Worm (Caenorhabditis elegans) whole organism, young adult: ENCODE data around the gene dib-1.
"Not testable (repeated sequence)": the region's sequence is repeated elsewhere in the genome, so short reads cannot be mapped to it uniquely, and the experiment has no call there.

ENCODE experiments used
- C06A6.2 ChIP-seq: fragments of 200-800 bp; sonication (Bioruptor generic); conservative IDR thresholded peaks from 2 replicates; pipeline ENCODE4 v1.3.6; 2022; ENCODE audit warnings: missing genetic modification characterization, missing compliant biosample characterization
- D2030.7 ChIP-seq: fragments of 200-800 bp; sonication (Bioruptor generic); IDR thresholded peaks from 2 replicates; pipeline ENCODE4 v1.3.6; 2022; ENCODE audit warnings: missing genetic modification reagents, missing genetic modification characterization, missing compliant biosample characterization
- F22D6.2 ChIP-seq: sonication (generic microtip); optimal IDR thresholded peaks from 2 replicates; lab custom pipeline; 2016; ENCODE audit warnings: mild to moderate bottlenecking, missing genetic modification characterization, missing compliant biosample characterization
- F23B12.7 ChIP-seq: sonication (generic microtip); optimal IDR thresholded peaks from 2 replicates; lab custom pipeline; 2017; ENCODE audit warnings: missing genetic modification characterization, mild to moderate bottlenecking, missing compliant biosample characterization, antibody characterized with exemption, moderate library complexity; ENCODE audit not compliant: insufficient read depth
- F37B4.10 ChIP-seq: fragments of 200-800 bp; sonication (Bioruptor generic); IDR thresholded peaks from 2 replicates; pipeline ENCODE4 v1.3.6; 2022; ENCODE audit warnings: missing genetic modification characterization, missing compliant biosample characterization
- F49E8.2 ChIP-seq: sonication (generic microtip); optimal IDR thresholded peaks from 3 replicates; lab custom pipeline; 2017; ENCODE audit warnings: missing genetic modification characterization, mild to moderate bottlenecking, missing compliant biosample characterization, antibody characterized with exemption, moderate library complexity; ENCODE audit not compliant: insufficient read depth
- F57A8.1 ChIP-seq: fragments of 200-800 bp; sonication (Bioruptor generic); optimal IDR thresholded peaks from 2 replicates; lab custom pipeline; 2018; ENCODE audit warnings: mild to moderate bottlenecking, missing genetic modification characterization, moderate library complexity, missing compliant biosample characterization
- F57C9.4 ChIP-seq: sonication (generic microtip); optimal IDR thresholded peaks from 2 replicates; lab custom pipeline; 2017; ENCODE audit warnings: mild to moderate bottlenecking, missing genetic modification characterization, missing compliant biosample characterization
- K11D2.4 ChIP-seq: fragments of 200-800 bp; sonication (Bioruptor generic); IDR thresholded peaks from 2 replicates; pipeline ENCODE4 v1.3.6; 2022; ENCODE audit warnings: missing genetic modification reagents, missing genetic modification characterization, missing compliant biosample characterization
- Y53G8AR.9 ChIP-seq: fragments of 200-800 bp; sonication (Bioruptor generic); conservative IDR thresholded peaks from 2 replicates; pipeline ENCODE4 v1.3.6; 2022; ENCODE audit warnings: missing genetic modification reagents, missing genetic modification characterization, missing compliant biosample characterization
- Y67H2A.10 ChIP-seq: fragments of 200-800 bp; sonication (Bioruptor generic); conservative IDR thresholded peaks from 2 replicates; pipeline ENCODE4 v1.3.6; 2022; ENCODE audit warnings: missing genetic modification reagents, missing genetic modification characterization, missing compliant biosample characterization
- attf-5 ChIP-seq: fragments of 200-800 bp; sonication (Bioruptor generic); optimal IDR thresholded peaks from 2 replicates; lab custom pipeline; 2018; ENCODE audit warnings: mild to moderate bottlenecking, missing genetic modification characterization, missing compliant biosample characterization
- bed-2 ChIP-seq: fragments of 200-800 bp; sonication (Bioruptor generic); IDR thresholded peaks from 2 replicates; pipeline ENCODE4 v1.3.6; 2022; ENCODE audit warnings: missing genetic modification reagents, missing genetic modification characterization, missing compliant biosample characterization
- ccch-3 ChIP-seq: fragments of 200-800 bp; sonication (Bioruptor generic); optimal IDR thresholded peaks from 2 replicates; lab custom pipeline; 2018; ENCODE audit warnings: mild to moderate bottlenecking, missing genetic modification characterization, missing compliant biosample characterization
- cebp-2 ChIP-seq: fragments of 200-800 bp; sonication (Bioruptor generic); IDR thresholded peaks from 2 replicates; pipeline ENCODE4 v1.3.6; 2022; ENCODE audit warnings: missing genetic modification characterization, missing compliant biosample characterization
- ceh-79 ChIP-seq: sonication (generic microtip); optimal IDR thresholded peaks from 2 replicates; lab custom pipeline; 2017; ENCODE audit warnings: mild to moderate bottlenecking, missing genetic modification characterization, missing compliant biosample characterization
- dpl-1 ChIP-seq: fragments of 150-350 bp; optimal IDR thresholded peaks from 2 replicates; lab custom pipeline; 2014; ENCODE audit warnings: missing biosample characterization, missing genetic modification reagents, missing genetic modification characterization
- efl-1 ChIP-seq: fragments of 150-350 bp; optimal IDR thresholded peaks from 2 replicates; lab custom pipeline; 2014; ENCODE audit warnings: missing biosample characterization, missing genetic modification reagents, missing genetic modification characterization
- egl-18 ChIP-seq: fragments of 200-800 bp; sonication (Bioruptor generic); IDR thresholded peaks from 2 replicates; pipeline ENCODE4 v1.3.6; 2022; ENCODE audit warnings: missing genetic modification reagents, missing genetic modification characterization, missing compliant biosample characterization
- egl-44 ChIP-seq: fragments of 200-800 bp; sonication (Bioruptor generic); IDR thresholded peaks from 2 replicates; pipeline ENCODE4 v1.3.6; 2022; ENCODE audit warnings: missing genetic modification reagents, missing genetic modification characterization, missing compliant biosample characterization
- ets-4 ChIP-seq: fragments of 200-800 bp; sonication (Bioruptor generic); optimal IDR thresholded peaks from 2 replicates; lab custom pipeline; 2018; ENCODE audit warnings: mild to moderate bottlenecking, missing genetic modification characterization, missing compliant biosample characterization
- fkh-3 ChIP-seq: sonication (generic microtip); optimal IDR thresholded peaks from 2 replicates; lab custom pipeline; 2016; ENCODE audit warnings: mild to moderate bottlenecking, missing genetic modification characterization, missing compliant biosample characterization
- him-1 ChIP-seq: sonication (generic microtip); optimal IDR thresholded peaks from 2 replicates; lab custom pipeline; 2016; ENCODE audit warnings: missing genotype, missing genetic modification reagents, missing genetic modification characterization, missing compliant biosample characterization
- hlh-12 ChIP-seq: sonication (generic microtip); optimal IDR thresholded peaks from 2 replicates; lab custom pipeline; 2016; ENCODE audit warnings: missing genetic modification characterization, missing compliant biosample characterization
- hmg-1.2 ChIP-seq: fragments of 200-800 bp; sonication (Bioruptor generic); IDR thresholded peaks from 2 replicates; pipeline ENCODE4 v1.3.6; 2022; ENCODE audit warnings: missing genetic modification reagents, missing genetic modification characterization, missing compliant biosample characterization
- hsf-1 ChIP-seq: fragments of 200-800 bp; sonication (Bioruptor generic); IDR thresholded peaks from 2 replicates; pipeline ENCODE4 v1.3.6; 2022; ENCODE audit warnings: missing genetic modification reagents, missing genetic modification characterization, missing compliant biosample characterization
- let-526 ChIP-seq: fragments of 200-800 bp; sonication (Bioruptor generic); IDR thresholded peaks from 2 replicates; pipeline ENCODE4 v1.3.6; 2022; ENCODE audit warnings: missing genetic modification reagents, missing genetic modification characterization, missing compliant biosample characterization
- lin-54 ChIP-seq: fragments of 200-800 bp; sonication (Bioruptor generic); optimal IDR thresholded peaks from 2 replicates; lab custom pipeline; 2018; ENCODE audit warnings: mild to moderate bottlenecking, missing genetic modification characterization, missing compliant biosample characterization
- lsl-1 ChIP-seq: fragments of 200-800 bp; sonication (Bioruptor generic); optimal IDR thresholded peaks from 2 replicates; lab custom pipeline; 2018; ENCODE audit warnings: mild to moderate bottlenecking, missing genetic modification characterization, moderate library complexity, missing compliant biosample characterization
- madf-6 ChIP-seq: fragments of 200-800 bp; sonication (Bioruptor generic); IDR thresholded peaks from 2 replicates; pipeline ENCODE4 v1.3.6; 2022; ENCODE audit warnings: missing genetic modification reagents, missing genetic modification characterization, missing compliant biosample characterization
- mel-28 ChIP-seq: sonication (generic microtip); optimal IDR thresholded peaks from 2 replicates; lab custom pipeline; 2016; ENCODE audit warnings: borderline replicate concordance, mild to moderate bottlenecking, missing genetic modification characterization, missing compliant biosample characterization
- nfya-1 ChIP-seq: sonication (generic microtip); optimal IDR thresholded peaks from 2 replicates; lab custom pipeline; 2017; ENCODE audit warnings: antibody characterized with exemption, missing compliant biosample characterization, missing genetic modification characterization, borderline replicate concordance; ENCODE audit not compliant: insufficient read depth
- rec-8 ChIP-seq, 2 experiments: sonication (generic microtip); optimal IDR thresholded peaks; 2 replicates each; lab custom pipeline; 2016; ENCODE audit warnings: mild to moderate bottlenecking in 2 of 2, missing genetic modification characterization in 2 of 2, missing genetic modification reagents in 2 of 2, missing genotype in 2 of 2, missing biosample characterization in 1 of 2, missing compliant biosample characterization in 1 of 2, moderate library complexity in 1 of 2
- snpc-1.3 ChIP-seq: sonication (generic microtip); optimal IDR thresholded peaks from 2 replicates; lab custom pipeline; 2017; ENCODE audit warnings: missing genetic modification characterization, mild to moderate bottlenecking, missing compliant biosample characterization, antibody characterized with exemption, moderate library complexity, missing genotype, missing genetic modification reagents; ENCODE audit not compliant: insufficient read depth
- snpc-3.4 ChIP-seq: sonication (generic microtip); optimal IDR thresholded peaks from 2 replicates; lab custom pipeline; 2017; ENCODE audit warnings: missing genetic modification characterization, mild to moderate bottlenecking, missing compliant biosample characterization, antibody characterized with exemption, moderate library complexity, missing genotype, missing genetic modification reagents
- sptf-2 ChIP-seq: fragments of 200-800 bp; sonication (Bioruptor generic); optimal IDR thresholded peaks from 2 replicates; lab custom pipeline; 2018; ENCODE audit warnings: mild to moderate bottlenecking, missing genetic modification characterization, missing compliant biosample characterization
- tlf-1 ChIP-seq: fragments of 200-800 bp; sonication (Bioruptor generic); optimal IDR thresholded peaks from 2 replicates; lab custom pipeline; 2018; ENCODE audit warnings: mild to moderate bottlenecking, missing genetic modification characterization, missing compliant biosample characterization
- unc-130 ChIP-seq: sonication (generic microtip); optimal IDR thresholded peaks from 2 replicates; lab custom pipeline; 2016; ENCODE audit warnings: missing genetic modification reagents, missing genetic modification characterization, missing compliant biosample characterization
- xnd-1 ChIP-seq: sonication (generic microtip); optimal IDR thresholded peaks from 2 replicates; lab custom pipeline; 2016; ENCODE audit warnings: missing genotype, missing genetic modification reagents, missing genetic modification characterization, missing compliant biosample characterization
- zfh-2 ChIP-seq: fragments of 200-800 bp; sonication (Bioruptor generic); conservative IDR thresholded peaks from 2 replicates; pipeline ENCODE4 v1.3.6; 2022; ENCODE audit warnings: missing genetic modification reagents, missing genetic modification characterization, missing compliant biosample characterization
- ztf-25 ChIP-seq: fragments of 200-800 bp; sonication (Bioruptor generic); IDR thresholded peaks from 2 replicates; pipeline ENCODE4 v1.3.6; 2022; ENCODE audit warnings: missing genetic modification reagents, missing genetic modification characterization, missing compliant biosample characterization
- ztf-26 ChIP-seq: sonication (generic microtip); optimal IDR thresholded peaks from 2 replicates; lab custom pipeline; 2017; ENCODE audit warnings: missing genetic modification characterization, missing compliant biosample characterization
- ztf-3 ChIP-seq: fragments of 200-800 bp; sonication (Bioruptor generic); optimal IDR thresholded peaks from 2 replicates; lab custom pipeline; 2018; ENCODE audit warnings: mild to moderate bottlenecking, missing genetic modification characterization, missing compliant biosample characterization

dib-1 gene

DNA sequence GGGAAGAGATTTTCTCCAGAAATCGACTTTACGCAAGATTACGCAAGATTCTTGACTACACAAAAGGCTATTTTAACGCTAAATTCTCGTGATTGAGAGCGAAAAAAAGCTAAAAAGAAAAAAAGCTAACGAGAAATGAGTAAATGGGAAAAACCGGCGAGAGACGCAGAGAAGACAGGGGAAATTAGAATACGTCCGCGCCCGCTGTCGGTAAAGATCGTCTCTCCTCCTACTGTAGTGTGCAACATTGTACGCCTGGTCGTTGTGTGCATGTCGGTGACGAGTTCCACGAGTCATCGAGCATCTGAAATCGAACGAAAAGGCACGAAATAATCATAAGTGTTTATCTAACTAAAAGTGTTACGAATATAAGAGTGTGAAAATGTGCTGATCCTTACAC lies 23.9 kb downstream of the dib-1 start (continued):
- TF ChIP-seq hsf-1 (GFP tag; lab: Robert Waterston, UW) (peak; percentile 67; the same call in 1 of the 2 replicates), D2030.7 (GFP tag; lab: Robert Waterston, UW) (peak; percentile 25; the same call in 1 of the 2 replicates), ccch-3 (GFP tag; lab: Kevin White, UChicago) (no peak), fkh-3 (tag; lab: Kevin White, UChicago) (no peak), madf-6 (GFP tag; lab: Robert Waterston, UW) (peak; percentile 97), Y67H2A.10 (GFP tag; lab: Robert Waterston, UW) (no peak), efl-1 (peak; percentile 80), egl-44 (GFP tag; lab: Robert Waterston, UW) (no peak), xnd-1 (tag; lab: Kevin White, UChicago) (peak; percentile 75), unc-130 (no peak), cebp-2 (GFP tag; lab: Robert Waterston, UW) (no peak), Y53G8AR.9 (GFP tag; lab: Robert Waterston, UW) (no peak), ztf-3 (GFP tag; lab: Kevin White, UChicago) (no peak), F37B4.10 (GFP tag; lab: Robert Waterston, UW) (no peak), mel-28 (tag; lab: Kevin White, UChicago) (no peak), zfh-2 (GFP tag; lab: Robert Waterston, UW) (no peak), F57C9.4 (tag; lab: Kevin White, UChicago) (no peak), ets-4 (GFP tag; lab: Kevin White, UChicago) (no peak), let-526 (GFP tag; lab: Robert Waterston, UW) (no peak), him-1 (tag; lab: Kevin White, UChicago) (no peak), tlf-1 (GFP tag; lab: Kevin White, UChicago) (no peak), F49E8.2 (tag; lab: Kevin White, UChicago) (peak; percentile 5)

DNA sequence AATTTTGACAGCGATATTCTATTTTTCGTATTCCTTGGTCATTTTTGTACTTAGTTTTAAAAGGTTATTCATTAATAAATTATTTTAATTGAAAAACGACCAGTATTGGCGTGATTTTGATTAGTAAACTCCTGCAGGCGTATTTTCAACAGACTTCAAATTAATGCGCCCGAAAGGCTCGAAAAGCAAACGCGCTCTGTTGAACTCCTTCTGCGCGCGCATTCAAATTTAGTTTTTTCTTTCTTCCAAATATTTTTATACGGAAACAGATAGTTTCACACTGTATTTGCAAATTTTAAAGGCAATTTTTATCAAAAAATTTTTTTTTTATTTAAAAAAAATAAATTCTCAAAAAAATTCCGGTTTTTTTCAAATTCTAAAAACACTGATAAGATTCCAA lies 25.4 kb downstream of the dib-1 start:
- TF ChIP-seq egl-18 (GFP tag; lab: Robert Waterston, UW) (no peak), ceh-79 (tag; lab: Kevin White, UChicago) (no peak), rec-8 (tag; optimal IDR thresholded peaks at IDR 0.05; lab: Kevin White, UChicago) (no peak), hlh-12 (tag; lab: Kevin White, UChicago) (no peak), efl-1 (peak; percentile 24)

DNA sequence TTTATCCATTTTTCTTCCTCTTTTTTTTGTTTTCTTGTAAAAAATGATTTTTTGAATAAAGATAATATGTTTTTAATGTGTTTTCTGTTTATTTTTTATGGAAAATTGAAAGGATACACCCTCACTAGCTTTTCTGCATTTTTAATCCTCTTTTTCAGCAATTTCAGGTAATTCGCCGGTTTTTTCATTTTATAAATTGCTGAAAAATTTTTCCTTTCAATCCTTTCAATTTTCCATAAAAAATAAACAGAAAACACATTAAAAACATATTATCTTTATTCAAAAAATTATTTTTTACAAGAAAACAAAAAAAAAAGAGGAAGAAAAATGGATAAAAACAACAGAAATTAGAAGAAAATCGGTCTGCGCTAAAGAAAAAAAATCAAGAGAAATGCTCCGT lies 27.0 kb downstream of the dib-1 start, which contains the start of gene Y54G2A.50:
Gene Y54G2A.50 (plus strand): TSS at position 301 of the 400 bp plus-strand sequence.
- not testable (repeated sequence) for TF ChIP-seq K11D2.4 (GFP tag; lab: Robert Waterston, UW); hsf-1 (GFP tag; lab: Robert Waterston, UW); ztf-26 (tag; lab: Kevin White, UChicago)

DNA sequence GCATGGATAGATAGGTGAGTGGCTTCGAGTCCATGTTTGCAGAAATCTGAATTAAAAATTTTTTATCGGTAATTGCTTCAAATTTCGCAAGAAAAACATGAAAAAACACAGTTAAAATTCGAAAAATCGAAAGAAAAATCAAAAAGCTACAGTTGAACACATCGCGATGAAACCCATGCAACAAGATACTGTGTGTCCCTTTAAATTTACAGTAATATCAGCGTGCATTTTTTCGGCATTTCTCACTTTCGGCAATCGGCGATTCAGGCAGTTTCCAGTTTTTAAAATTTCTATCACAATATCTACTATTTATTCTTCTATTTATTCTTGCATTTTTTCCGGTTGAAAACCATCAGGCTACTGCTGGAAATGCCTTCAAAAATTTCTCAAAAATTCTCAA lies 31.5 kb downstream of the dib-1 start, which contains the start of gene fbxc-45:
Gene fbxc-45 (minus strand): TSS at position 48 of the 400 bp plus-strand sequence.
- no peak for TF ChIP-seq snpc-1.3 (tag; lab: Kevin White, UChicago)
- TF ChIP-seq tlf-1 (GFP tag; lab: Kevin White, UChicago), result no peak
- no peak for TF ChIP-seq ccch-3 (GFP tag; lab: Kevin White, UChicago)
- peak; percentile 12 for TF ChIP-seq snpc-3.4 (tag; lab: Kevin White, UChicago)
- TF ChIP-seq nfya-1, result no peak
- TF ChIP-seq bed-2 (GFP tag; lab: Robert Waterston, UW), result no peak
- no peak for TF ChIP-seq F57A8.1 (GFP tag; lab: Kevin White, UChicago)
- TF ChIP-seq F23B12.7 (tag; lab: Kevin White, UChicago), result no peak
- TF ChIP-seq lin-54 (GFP tag; lab: Kevin White, UChicago), result peak; percentile 15
- peak; percentile 87 for TF ChIP-seq lsl-1 (GFP tag; lab: Kevin White, UChicago)
- peak; percentile 60; the same call in 1 of the 2 replicates for TF ChIP-seq D2030.7 (GFP tag; lab: Robert Waterston, UW)
- TF ChIP-seq C06A6.2, result no peak
- TF ChIP-seq hmg-1.2, result 0 out of 2 replicates have a peak, but pooled peaks have one; percentile 5
- TF ChIP-seq ztf-25 (GFP tag; lab: Robert Waterston, UW), result no peak
- no peak for TF ChIP-seq dpl-1 (GFP tag; lab: Kevin White, UChicago)
- no peak for TF ChIP-seq F22D6.2 (tag; lab: Kevin White, UChicago)
- no peak for TF ChIP-seq attf-5 (GFP tag; lab: Kevin White, UChicago)
- TF ChIP-seq sptf-2 (GFP tag; lab: Kevin White, UChicago), result no peak
